Worm (Caenorhabditis elegans) whole organism, early embryonic: ENCODE measurements around the gene srsx-24.
"Not testable (repeated sequence)": the region's sequence is repeated elsewhere in the genome, so short reads cannot be mapped to it uniquely, and the experiment has no call there.

Experiments used
- B0310.2 ChIP-seq: sonication (generic microtip); optimal IDR thresholded peaks from 2 replicates; lab custom pipeline; 2016; ENCODE audit warnings: mild to moderate bottlenecking, missing genetic modification characterization, missing compliant biosample characterization
- F13C5.2 ChIP-seq: sonication (generic microtip); optimal IDR thresholded peaks from 2 replicates; lab custom pipeline; 2017; ENCODE audit warnings: mild to moderate bottlenecking, missing genetic modification characterization, inconsistent platforms, missing compliant biosample characterization
- aly-1 ChIP-seq: sonication (generic microtip); optimal IDR thresholded peaks from 2 replicates; lab custom pipeline; 2016; ENCODE audit warnings: missing genetic modification characterization, missing compliant biosample characterization
- ama-1 ChIP-seq: fragments of 150-350 bp; optimal IDR thresholded peaks from 2 replicates; lab custom pipeline; 2014
- ceh-13 ChIP-seq: fragments of 200-800 bp; sonication (Bioruptor generic); optimal IDR thresholded peaks from 2 replicates; lab custom pipeline; 2018; ENCODE audit warnings: mild to moderate bottlenecking, missing genetic modification characterization, missing compliant biosample characterization
- ceh-36 ChIP-seq: sonication (generic microtip); optimal IDR thresholded peaks from 2 replicates; lab custom pipeline; 2016; ENCODE audit warnings: missing genetic modification characterization, inconsistent platforms, missing compliant biosample characterization
- ets-7 ChIP-seq: sonication (generic microtip); optimal IDR thresholded peaks from 2 replicates; lab custom pipeline; 2016; ENCODE audit warnings: missing genotype, missing genetic modification characterization, missing compliant biosample characterization
- flt-1 ChIP-seq: fragments of 200-800 bp; sonication (Bioruptor generic); IDR thresholded peaks from 2 replicates; pipeline ENCODE4 v1.3.6; 2022; ENCODE audit warnings: missing genetic modification characterization, missing compliant biosample characterization
- hmbx-1 ChIP-seq: sonication (generic microtip); optimal IDR thresholded peaks from 2 replicates; lab custom pipeline; 2016; ENCODE audit warnings: mild to moderate bottlenecking, missing genetic modification characterization, missing compliant biosample characterization
- hmg-4 ChIP-seq: fragments of 200-800 bp; sonication (Bioruptor generic); optimal IDR thresholded peaks from 2 replicates; lab custom pipeline; 2018; ENCODE audit warnings: mild to moderate bottlenecking, missing genetic modification characterization, missing compliant biosample characterization
- hnd-1 ChIP-seq: sonication (generic microtip); optimal IDR thresholded peaks from 2 replicates; lab custom pipeline; 2016; ENCODE audit warnings: missing genetic modification characterization, missing compliant biosample characterization
- pes-1 ChIP-seq: fragments of 200-800 bp; sonication (Bioruptor generic); IDR thresholded peaks from 2 replicates; pipeline ENCODE4 v1.3.6; 2022; ENCODE audit warnings: missing genetic modification reagents, missing genetic modification characterization, missing compliant biosample characterization
- scrt-1 ChIP-seq: fragments of 200-800 bp; sonication (Bioruptor generic); IDR thresholded peaks from 2 replicates; pipeline ENCODE4 v1.3.6; 2022; ENCODE audit warnings: missing genetic modification characterization, missing compliant biosample characterization
- sea-1 ChIP-seq: fragments of 200-800 bp; sonication (Bioruptor generic); conservative IDR thresholded peaks from 2 replicates; pipeline ENCODE4 v1.3.6; 2022; ENCODE audit warnings: missing genetic modification characterization, missing compliant biosample characterization
- tbx-11 ChIP-seq: fragments of 200-800 bp; sonication (Bioruptor generic); IDR thresholded peaks from 2 replicates; pipeline ENCODE4 v1.3.6; 2022; ENCODE audit warnings: missing genetic modification characterization, missing compliant biosample characterization
- tbx-37 ChIP-seq: fragments of 200-800 bp; sonication (Bioruptor generic); conservative IDR thresholded peaks from 2 replicates; pipeline ENCODE4 v1.3.6; 2022; ENCODE audit warnings: missing genetic modification reagents, missing genetic modification characterization, missing compliant biosample characterization
- tra-4 ChIP-seq: sonication (generic microtip); optimal IDR thresholded peaks from 2 replicates; lab custom pipeline; 2017; ENCODE audit warnings: missing genetic modification characterization, missing compliant biosample characterization

srsx-24 gene

ce11 chrV:7349541-7349940 is 29.7 kb downstream of the srsx-24 start, which contains the start of gene nhr-149:
Gene nhr-149, minus strand, starts transcription at chrV:7349641.
- no peak for TF ChIP-seq tbx-11 (GFP tag; lab: Robert Waterston, UW)
- no peak for TF ChIP-seq ceh-36 (tag; lab: Kevin White, UChicago)

ce11 chrV:7345494-7345893 is 33.8 kb downstream of the srsx-24 start, which contains the start of gene nhr-147:
Gene nhr-147, plus strand, starts transcription at chrV:7345794.
- TF ChIP-seq ama-1 (lab: Kevin White, UChicago); aly-1 (tag; lab: Kevin White, UChicago); ceh-36 (tag; lab: Kevin White, UChicago): not testable (repeated sequence)

DNA sequence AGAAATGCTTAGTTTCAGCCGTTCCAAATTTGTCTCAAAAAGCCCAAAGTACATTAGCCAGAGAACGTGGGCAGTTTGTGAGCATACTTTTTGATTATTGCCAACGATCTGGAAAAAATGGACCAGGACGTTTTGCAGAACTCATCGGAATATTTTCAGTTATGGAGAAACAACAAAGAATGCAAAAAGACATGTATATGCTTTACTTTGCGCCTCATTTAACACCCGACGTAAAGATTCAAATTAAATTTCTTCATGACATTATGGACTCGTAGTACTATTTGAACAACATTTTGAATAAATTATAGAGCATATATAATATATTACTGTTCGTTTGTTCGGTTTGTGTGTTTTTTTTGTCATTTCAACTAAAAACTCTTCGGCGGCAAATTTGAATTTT is 35.8 kb downstream of the srsx-24 start, which contains the start of gene srh-244:
Gene srh-244, plus strand, starts transcription at position 301 of the 400 bp plus-strand sequence.
- TF ChIP-seq pes-1 (GFP tag; lab: Robert Waterston, UW) (no peak), hmbx-1 (tag; lab: Kevin White, UChicago) (no peak)

ce11 chrV:7341942-7342341 is 37.3 kb downstream of the srsx-24 start, which contains the start of the genes nhr-263 and nhr-148:
Gene nhr-263, minus strand, starts transcription at chrV:7342042.
Gene nhr-148, plus strand, starts transcription at chrV:7342156.
- TF ChIP-seq hmg-4 (GFP tag; lab: Kevin White, UChicago), result no peak
- TF ChIP-seq scrt-1 (GFP tag; lab: Robert Waterston, UW), result no peak
- no peak for TF ChIP-seq tra-4
- TF ChIP-seq B0310.2, result no peak
- no peak for TF ChIP-seq ceh-36 (tag; lab: Kevin White, UChicago)
- TF ChIP-seq tbx-11 (GFP tag; lab: Robert Waterston, UW), result no peak
- TF ChIP-seq flt-1 (GFP tag; lab: Robert Waterston, UW), result no peak
- no peak for TF ChIP-seq ets-7 (tag; lab: Kevin White, UChicago)
- no peak for TF ChIP-seq ceh-13 (GFP tag; lab: Kevin White, UChicago)
- TF ChIP-seq ama-1 (lab: Kevin White, UChicago), result no peak
- no peak for TF ChIP-seq aly-1 (tag; lab: Kevin White, UChicago)
- TF ChIP-seq F13C5.2 (tag; lab: Kevin White, UChicago), result no peak
- TF ChIP-seq sea-1, result no peak
- TF ChIP-seq hmbx-1 (tag; lab: Kevin White, UChicago), result no peak
- TF ChIP-seq hnd-1 (tag; lab: Kevin White, UChicago), result no peak
- no peak for TF ChIP-seq pes-1 (GFP tag; lab: Robert Waterston, UW)
- TF ChIP-seq tbx-37, result no peak

DNA sequence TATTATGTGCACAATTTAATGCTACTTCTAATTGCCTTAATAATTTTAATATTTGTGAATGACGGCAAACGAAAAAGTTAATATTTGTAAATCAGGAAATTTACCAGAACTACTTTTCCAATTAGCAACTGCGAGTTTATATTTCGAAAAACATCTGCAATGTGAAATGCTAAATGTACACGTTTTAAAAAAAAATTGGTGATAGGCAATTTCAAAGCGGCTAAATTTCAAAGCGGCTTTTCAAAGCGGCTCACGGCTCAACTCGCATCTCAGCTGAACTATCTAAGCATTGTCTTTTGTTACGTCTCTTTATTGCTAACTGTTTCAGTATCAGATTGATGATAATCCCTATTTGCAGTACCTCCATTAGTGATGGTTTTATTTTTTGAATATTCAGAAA is 39.5 kb downstream of the srsx-24 start, which contains the start of gene srh-187:
Gene srh-187, minus strand, starts transcription at position 101 of the 400 bp plus-strand sequence.
- TF ChIP-seq ceh-13 (GFP tag; lab: Kevin White, UChicago), result no peak
- TF ChIP-seq tbx-11 (GFP tag; lab: Robert Waterston, UW), result no peak

DNA sequence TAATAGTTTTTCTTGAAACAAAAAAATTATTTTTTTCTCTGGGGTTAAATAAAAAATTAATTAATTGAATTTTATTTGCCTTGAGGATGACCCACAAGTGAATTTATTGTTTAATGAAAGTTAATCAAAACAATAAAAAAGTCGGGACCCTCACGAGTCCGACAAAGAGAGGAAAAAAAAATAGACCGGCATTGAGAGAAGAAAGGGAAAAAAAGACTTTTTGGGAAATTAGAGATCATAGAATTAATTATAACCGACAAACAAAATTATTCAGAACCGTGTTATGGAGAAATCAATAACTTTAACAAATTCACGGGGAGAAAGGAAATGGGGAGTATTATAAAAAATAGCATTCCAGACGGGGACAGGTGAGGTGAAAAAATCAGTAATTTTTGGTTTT is 42.1 kb downstream of the srsx-24 start, which contains the start of gene F10G2.7:
Gene F10G2.7, minus strand, starts transcription at position 101 of the 400 bp plus-strand sequence.
- not testable (repeated sequence) for TF ChIP-seq B0310.2; hmg-4 (GFP tag; lab: Kevin White, UChicago); hmbx-1 (tag; lab: Kevin White, UChicago)

DNA sequence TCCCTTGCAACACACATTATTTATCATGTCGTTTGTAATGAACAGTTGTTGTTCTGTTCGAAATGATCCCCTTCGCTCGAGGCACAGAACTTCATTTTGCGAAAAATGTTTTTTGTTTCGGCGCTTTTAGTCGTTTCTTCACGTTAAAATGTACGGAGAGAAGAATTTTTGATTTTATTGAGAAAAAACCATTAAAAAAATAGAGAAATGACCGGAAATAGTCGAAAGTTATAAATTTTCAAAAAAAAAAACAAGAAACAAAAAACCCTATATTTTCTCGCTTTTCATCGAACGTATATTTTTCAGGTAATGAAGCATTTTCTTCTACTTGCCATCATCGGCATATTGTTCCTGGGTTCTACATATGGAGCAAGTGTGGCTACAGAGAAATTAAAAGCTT is 47.0 kb downstream of the srsx-24 start, which contains the start of gene F10G2.1:
Gene F10G2.1, plus strand, starts transcription at position 301 of the 400 bp plus-strand sequence.
- TF ChIP-seq B0310.2 (no peak), tbx-11 (GFP tag; lab: Robert Waterston, UW) (no peak), scrt-1 (GFP tag; lab: Robert Waterston, UW) (no peak), pes-1 (GFP tag; lab: Robert Waterston, UW) (no peak), tra-4 (no peak), sea-1 (no peak), ets-7 (tag; lab: Kevin White, UChicago) (no peak), F13C5.2 (tag; lab: Kevin White, UChicago) (no peak), hnd-1 (tag; lab: Kevin White, UChicago) (no peak)

ce11 chrV:7330868-7331267 is 48.4 kb downstream of the srsx-24 start, which contains the start of gene F10G2.2:
Gene F10G2.2, plus strand, starts transcription at chrV:7331168.
- no peak for TF ChIP-seq hmbx-1 (tag; lab: Kevin White, UChicago)
- no peak for TF ChIP-seq B0310.2
- no peak for TF ChIP-seq F13C5.2 (tag; lab: Kevin White, UChicago)
- no peak for TF ChIP-seq hmg-4 (GFP tag; lab: Kevin White, UChicago)
- no peak for TF ChIP-seq ets-7 (tag; lab: Kevin White, UChicago)
- no peak for TF ChIP-seq aly-1 (tag; lab: Kevin White, UChicago)
- no peak for TF ChIP-seq tra-4
- no peak for TF ChIP-seq sea-1
- TF ChIP-seq flt-1 (GFP tag; lab: Robert Waterston, UW), result no peak
- TF ChIP-seq scrt-1 (GFP tag; lab: Robert Waterston, UW), result no peak
- TF ChIP-seq hnd-1 (tag; lab: Kevin White, UChicago), result no peak

- TF ChIP-seq hmg-4 (GFP tag; lab: Kevin White, UChicago), result no peak
- no peak for TF ChIP-seq sea-1
Measured at ce11 chrV:7328092-7328491, 51.2 kb downstream of the srsx-24 start, which contains the start of gene clec-7. Gene clec-7, plus strand, starts transcription at chrV:7328392.
